Worm (Caenorhabditis elegans) whole organism, early embryonic: Measurements from ENCODE around the gene T12A7.9.

Experiments
- B0310.2 ChIP-seq: sonication (generic microtip); optimal IDR thresholded peaks from 2 replicates; lab custom pipeline; 2016; ENCODE audit warnings: mild to moderate bottlenecking, missing genetic modification characterization, missing compliant biosample characterization
- F13C5.2 ChIP-seq: sonication (generic microtip); optimal IDR thresholded peaks from 2 replicates; lab custom pipeline; 2017; ENCODE audit warnings: mild to moderate bottlenecking, missing genetic modification characterization, inconsistent platforms, missing compliant biosample characterization
- aly-1 ChIP-seq: sonication (generic microtip); optimal IDR thresholded peaks from 2 replicates; lab custom pipeline; 2016; ENCODE audit warnings: missing genetic modification characterization, missing compliant biosample characterization
- ama-1 ChIP-seq: fragments of 150-350 bp; optimal IDR thresholded peaks from 2 replicates; lab custom pipeline; 2014
- ceh-13 ChIP-seq: fragments of 200-800 bp; sonication (Bioruptor generic); optimal IDR thresholded peaks from 2 replicates; lab custom pipeline; 2018; ENCODE audit warnings: mild to moderate bottlenecking, missing genetic modification characterization, missing compliant biosample characterization
- ceh-36 ChIP-seq: sonication (generic microtip); optimal IDR thresholded peaks from 2 replicates; lab custom pipeline; 2016; ENCODE audit warnings: missing genetic modification characterization, inconsistent platforms, missing compliant biosample characterization
- ets-7 ChIP-seq: sonication (generic microtip); optimal IDR thresholded peaks from 2 replicates; lab custom pipeline; 2016; ENCODE audit warnings: missing genotype, missing genetic modification characterization, missing compliant biosample characterization
- flt-1 ChIP-seq: fragments of 200-800 bp; sonication (Bioruptor generic); IDR thresholded peaks from 2 replicates; pipeline ENCODE4 v1.3.6; 2022; ENCODE audit warnings: missing genetic modification characterization, missing compliant biosample characterization
- hmbx-1 ChIP-seq: sonication (generic microtip); optimal IDR thresholded peaks from 2 replicates; lab custom pipeline; 2016; ENCODE audit warnings: mild to moderate bottlenecking, missing genetic modification characterization, missing compliant biosample characterization
- hmg-4 ChIP-seq: fragments of 200-800 bp; sonication (Bioruptor generic); optimal IDR thresholded peaks from 2 replicates; lab custom pipeline; 2018; ENCODE audit warnings: mild to moderate bottlenecking, missing genetic modification characterization, missing compliant biosample characterization
- hnd-1 ChIP-seq: sonication (generic microtip); optimal IDR thresholded peaks from 2 replicates; lab custom pipeline; 2016; ENCODE audit warnings: missing genetic modification characterization, missing compliant biosample characterization
- pes-1 ChIP-seq: fragments of 200-800 bp; sonication (Bioruptor generic); IDR thresholded peaks from 2 replicates; pipeline ENCODE4 v1.3.6; 2022; ENCODE audit warnings: missing genetic modification reagents, missing genetic modification characterization, missing compliant biosample characterization
- scrt-1 ChIP-seq: fragments of 200-800 bp; sonication (Bioruptor generic); IDR thresholded peaks from 2 replicates; pipeline ENCODE4 v1.3.6; 2022; ENCODE audit warnings: missing genetic modification characterization, missing compliant biosample characterization
- sea-1 ChIP-seq: fragments of 200-800 bp; sonication (Bioruptor generic); conservative IDR thresholded peaks from 2 replicates; pipeline ENCODE4 v1.3.6; 2022; ENCODE audit warnings: missing genetic modification characterization, missing compliant biosample characterization
- tbx-11 ChIP-seq: fragments of 200-800 bp; sonication (Bioruptor generic); IDR thresholded peaks from 2 replicates; pipeline ENCODE4 v1.3.6; 2022; ENCODE audit warnings: missing genetic modification characterization, missing compliant biosample characterization
- tbx-37 ChIP-seq: fragments of 200-800 bp; sonication (Bioruptor generic); conservative IDR thresholded peaks from 2 replicates; pipeline ENCODE4 v1.3.6; 2022; ENCODE audit warnings: missing genetic modification reagents, missing genetic modification characterization, missing compliant biosample characterization
- tra-4 ChIP-seq: sonication (generic microtip); optimal IDR thresholded peaks from 2 replicates; lab custom pipeline; 2017; ENCODE audit warnings: missing genetic modification characterization, missing compliant biosample characterization

Gene T12A7.9

DNA sequence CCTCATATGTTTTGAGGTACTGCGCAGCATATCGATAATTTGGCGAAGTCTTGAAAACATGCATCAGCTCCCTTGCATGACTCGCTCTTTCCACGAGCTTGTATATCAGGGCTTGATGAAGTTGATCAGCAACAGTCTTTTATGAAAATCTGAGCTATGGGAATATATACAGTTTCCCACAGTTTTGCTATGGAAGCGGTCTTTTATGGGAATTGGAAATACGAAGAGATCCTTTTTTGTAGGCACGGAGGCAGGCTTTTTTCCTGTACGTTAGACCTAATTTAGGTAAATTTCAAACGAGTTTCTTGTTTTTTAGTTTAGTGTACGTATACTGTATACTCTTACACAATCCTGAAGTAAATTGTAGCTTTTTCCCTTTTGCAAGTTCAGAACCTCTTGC lies at the start of gene T12A7.9:
T12A7.9 (minus strand) TSS at position 101 of the 400 bp plus-strand sequence.
- TF ChIP-seq hmg-4 (no peak), ceh-13 (GFP tag; lab: Kevin White, UChicago) (no peak), ama-1 (no peak), pes-1 (no peak), B0310.2 (tag; lab: Kevin White, UChicago) (no peak)

ce11 chrIV:11804053-11804452 lies 48.2 kb upstream of the T12A7.9 start, which contains the start of gene H01G02.1:
Gene H01G02.1 (minus strand): TSS chrIV:11804153.
- no peak for TF ChIP-seq tbx-11 (GFP tag; lab: Robert Waterston, UW)
- no peak for TF ChIP-seq ets-7 (tag; lab: Kevin White, UChicago)
- TF ChIP-seq tra-4 (tag; lab: Kevin White, UChicago): no peak
- TF ChIP-seq flt-1: no peak
- TF ChIP-seq ceh-13 (GFP tag; lab: Kevin White, UChicago): no peak
- no peak for TF ChIP-seq aly-1 (tag; lab: Kevin White, UChicago)
- TF ChIP-seq hnd-1 (tag; lab: Kevin White, UChicago): no peak

ce11 chrIV:11803044-11803443 lies 47.2 kb upstream of the T12A7.9 start, which contains the start of gene H01G02.4:
Gene H01G02.4 (minus strand): TSS chrIV:11803144.
- TF ChIP-seq ceh-13 (GFP tag; lab: Kevin White, UChicago) (no peak), scrt-1 (GFP tag; lab: Robert Waterston, UW) (no peak), ama-1 (no peak), hnd-1 (tag; lab: Kevin White, UChicago) (no peak), flt-1 (no peak), F13C5.2 (tag; lab: Kevin White, UChicago) (no peak), ets-7 (tag; lab: Kevin White, UChicago) (no peak), pes-1 (no peak), hmg-4 (no peak), tbx-37 (GFP tag; lab: Robert Waterston, UW) (no peak), aly-1 (tag; lab: Kevin White, UChicago) (no peak), tbx-11 (GFP tag; lab: Robert Waterston, UW) (no peak), tra-4 (tag; lab: Kevin White, UChicago) (no peak), sea-1 (GFP tag; lab: Robert Waterston, UW) (no peak), ceh-36 (tag; lab: Kevin White, UChicago) (no peak)

- TF ChIP-seq ama-1: no peak
- no peak for TF ChIP-seq F13C5.2 (tag; lab: Kevin White, UChicago)
- no peak for TF ChIP-seq hmbx-1 (tag; lab: Kevin White, UChicago)
- TF ChIP-seq flt-1: no peak
- no peak for TF ChIP-seq B0310.2 (tag; lab: Kevin White, UChicago)
- TF ChIP-seq ceh-36 (tag; lab: Kevin White, UChicago): no peak
- no peak for TF ChIP-seq tbx-11 (GFP tag; lab: Robert Waterston, UW)
- TF ChIP-seq scrt-1 (GFP tag; lab: Robert Waterston, UW): no peak
- no peak for TF ChIP-seq sea-1 (GFP tag; lab: Robert Waterston, UW)
- TF ChIP-seq pes-1: no peak
- no peak for TF ChIP-seq tra-4 (tag; lab: Kevin White, UChicago)
- TF ChIP-seq tbx-37 (GFP tag; lab: Robert Waterston, UW): no peak
- no peak for TF ChIP-seq aly-1 (tag; lab: Kevin White, UChicago)
Observed at ce11 chrIV:11801078-11801477, 45.3 kb upstream of the T12A7.9 start, which contains the start of gene dyf-18. Gene dyf-18 (minus strand): TSS chrIV:11801178.

ce11 chrIV:11799240-11799639 lies 43.4 kb upstream of the T12A7.9 start:
- TF ChIP-seq hmbx-1 (tag; lab: Kevin White, UChicago): no peak
- TF ChIP-seq ceh-13 (GFP tag; lab: Kevin White, UChicago): no peak
- TF ChIP-seq hmg-4: no peak
- TF ChIP-seq F13C5.2 (tag; lab: Kevin White, UChicago): no peak

DNA sequence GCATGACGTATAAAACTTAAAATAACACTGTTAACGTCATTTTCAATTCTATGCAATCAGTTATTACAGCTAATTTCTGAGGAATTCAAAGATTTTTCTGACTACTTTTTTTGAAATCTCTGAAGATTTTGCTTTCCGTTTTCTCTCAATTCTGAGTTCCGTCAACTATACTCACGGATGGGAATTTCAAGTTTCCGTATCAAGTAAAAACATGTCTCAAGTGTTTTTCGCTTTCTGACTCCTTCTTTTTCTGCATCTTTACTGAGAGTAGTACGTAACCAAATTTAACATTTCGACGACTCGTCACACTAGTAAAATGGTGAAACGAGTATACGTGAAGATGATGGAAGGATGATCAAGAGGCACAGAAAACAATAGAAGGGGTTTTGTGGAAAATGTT lies 41.0 kb upstream of the T12A7.9 start:
- TF ChIP-seq tbx-37 (GFP tag; lab: Robert Waterston, UW) (no peak), ama-1 (no peak), ceh-13 (GFP tag; lab: Kevin White, UChicago) (no peak), sea-1 (GFP tag; lab: Robert Waterston, UW) (no peak), ceh-36 (tag; lab: Kevin White, UChicago) (no peak), B0310.2 (tag; lab: Kevin White, UChicago) (no peak), flt-1 (no peak), pes-1 (no peak), F13C5.2 (tag; lab: Kevin White, UChicago) (no peak), aly-1 (tag; lab: Kevin White, UChicago) (no peak), tra-4 (tag; lab: Kevin White, UChicago) (no peak), hmg-4 (no peak), ets-7 (tag; lab: Kevin White, UChicago) (no peak), tbx-11 (GFP tag; lab: Robert Waterston, UW) (no peak), hnd-1 (tag; lab: Kevin White, UChicago) (no peak), scrt-1 (GFP tag; lab: Robert Waterston, UW) (no peak), hmbx-1 (tag; lab: Kevin White, UChicago) (no peak)

ce11 chrIV:11795964-11796363 lies 40.2 kb upstream of the T12A7.9 start:
- TF ChIP-seq scrt-1 (GFP tag; lab: Robert Waterston, UW) (no peak), aly-1 (tag; lab: Kevin White, UChicago) (no peak), pes-1 (no peak), hmg-4 (no peak), flt-1 (no peak), hnd-1 (tag; lab: Kevin White, UChicago) (no peak), hmbx-1 (tag; lab: Kevin White, UChicago) (no peak), sea-1 (GFP tag; lab: Robert Waterston, UW) (no peak), F13C5.2 (tag; lab: Kevin White, UChicago) (no peak), tbx-37 (GFP tag; lab: Robert Waterston, UW) (no peak), tbx-11 (GFP tag; lab: Robert Waterston, UW) (no peak)

DNA sequence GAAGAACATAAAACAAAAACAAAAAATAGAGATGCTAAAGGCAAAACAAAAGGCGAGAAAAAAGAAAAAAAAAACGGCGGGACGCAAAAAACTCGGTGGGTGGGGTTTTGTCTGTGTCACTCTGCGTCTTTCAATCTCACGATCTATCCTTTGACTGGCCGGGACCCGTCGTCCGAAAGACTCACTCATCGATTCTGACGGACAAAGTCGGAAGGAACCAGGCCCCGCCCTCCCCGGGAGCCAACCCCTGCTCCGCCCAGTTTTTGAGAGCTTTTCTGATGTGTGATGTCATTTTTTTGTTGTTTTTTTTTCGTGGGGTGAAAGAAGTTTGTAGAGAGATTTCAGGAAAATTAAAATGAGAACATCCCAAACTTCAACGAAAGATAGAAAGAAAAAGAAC lies 37.4 kb upstream of the T12A7.9 start:
- TF ChIP-seq pes-1: no peak
- TF ChIP-seq scrt-1 (GFP tag; lab: Robert Waterston, UW): no peak
- TF ChIP-seq ets-7 (tag; lab: Kevin White, UChicago): no peak
- TF ChIP-seq aly-1 (tag; lab: Kevin White, UChicago): no peak
- no peak for TF ChIP-seq hmbx-1 (tag; lab: Kevin White, UChicago)
